Worm (Caenorhabditis elegans) whole organism, L2 larva: ENCODE results near the gene B0228.8.
A peak's percentile ranks its signal among the peaks of the same experiment; 100 is the strongest.

Experiments
- C34F6.9 ChIP-seq: fragments of 150-350 bp; optimal IDR thresholded peaks from 2 replicates; lab custom pipeline; 2014; ENCODE audit warnings: missing biosample characterization, missing genetic modification characterization
- F13H6.1 ChIP-seq: sonication (generic microtip); optimal IDR thresholded peaks from 2 replicates; lab custom pipeline; 2016; ENCODE audit warnings: missing genetic modification characterization, missing compliant biosample characterization
- R02D3.7 ChIP-seq: fragments of 150-350 bp; optimal IDR thresholded peaks from 2 replicates; lab custom pipeline; 2014; ENCODE audit warnings: missing biosample characterization, missing genetic modification characterization
- Y55F3AM.14 ChIP-seq: fragments of 200-800 bp; sonication (Bioruptor generic); optimal IDR thresholded peaks from 2 replicates; lab custom pipeline; 2018; ENCODE audit warnings: mild to moderate bottlenecking, missing genetic modification characterization, missing compliant biosample characterization
- ZK546.5 ChIP-seq: sonication (generic microtip); optimal IDR thresholded peaks from 2 replicates; lab custom pipeline; 2017; ENCODE audit warnings: missing biosample characterization, missing genetic modification characterization
- alr-1 ChIP-seq: fragments of 150-350 bp; optimal IDR thresholded peaks from 2 replicates; lab custom pipeline; 2014; ENCODE audit warnings: missing biosample characterization, missing genetic modification characterization
- blmp-1 ChIP-seq: sonication (generic microtip); optimal IDR thresholded peaks from 2 replicates; lab custom pipeline; 2017; ENCODE audit warnings: missing genetic modification characterization, mild to moderate bottlenecking, missing compliant biosample characterization, antibody characterized with exemption, moderate library complexity; ENCODE audit not compliant: insufficient read depth
- ceh-16 ChIP-seq: fragments of 150-350 bp; optimal IDR thresholded peaks from 2 replicates; lab custom pipeline; 2014; ENCODE audit warnings: missing biosample characterization, missing genetic modification characterization
- crh-2 ChIP-seq: sonication (generic microtip); optimal IDR thresholded peaks from 2 replicates; lab custom pipeline; 2017; ENCODE audit warnings: missing biosample characterization, missing genetic modification characterization
- dmd-4 ChIP-seq: sonication (generic microtip); optimal IDR thresholded peaks from 2 replicates; lab custom pipeline; 2017; ENCODE audit warnings: missing biosample characterization, missing genetic modification characterization
- egl-27 ChIP-seq: sonication (generic microtip); optimal IDR thresholded peaks from 3 replicates; lab custom pipeline; 2017; ENCODE audit warnings: missing biosample characterization, missing genetic modification reagents, missing genetic modification characterization
- elt-1 ChIP-seq: fragments of 150-350 bp; optimal IDR thresholded peaks from 2 replicates; lab custom pipeline; 2014; ENCODE audit warnings: missing biosample characterization, missing genetic modification characterization
- elt-3 ChIP-seq: sonication (generic microtip); optimal IDR thresholded peaks from 2 replicates; lab custom pipeline; 2017; ENCODE audit warnings: missing biosample characterization, missing genetic modification characterization
- fos-1 ChIP-seq: fragments of 150-350 bp; optimal IDR thresholded peaks from 2 replicates; lab custom pipeline; 2014; ENCODE audit warnings: missing biosample characterization, missing genetic modification characterization
- gmeb-1 ChIP-seq: fragments of 150-350 bp; optimal IDR thresholded peaks from 2 replicates; lab custom pipeline; 2014; ENCODE audit warnings: missing biosample characterization, missing genetic modification characterization
- lin-11 ChIP-seq: fragments of 150-350 bp; sonication (generic microtip); optimal IDR thresholded peaks from 2 replicates; lab custom pipeline; 2014; ENCODE audit warnings: missing biosample characterization, missing genetic modification characterization, inconsistent platforms, mixed read lengths
- lin-13 ChIP-seq: fragments of 150-350 bp; optimal IDR thresholded peaks from 2 replicates; lab custom pipeline; 2014; ENCODE audit warnings: missing biosample characterization, missing genetic modification reagents, missing genetic modification characterization
- lsy-2 ChIP-seq, 2 experiments: fragments of 150-350 bp in 1 of 2; sonication (generic microtip) in 1 of 2; optimal IDR thresholded peaks; 2 replicates each; lab custom pipeline; 2014 to 2017; ENCODE audit warnings: missing biosample characterization in 2 of 2, missing genetic modification characterization in 2 of 2
- mab-5 ChIP-seq: fragments of 150-350 bp; optimal IDR thresholded peaks from 2 replicates; lab custom pipeline; 2014; ENCODE audit warnings: missing biosample characterization, missing genetic modification characterization
- mbf-1 ChIP-seq: sonication (generic microtip); optimal IDR thresholded peaks from 2 replicates; lab custom pipeline; 2017; ENCODE audit warnings: missing biosample characterization, missing genetic modification characterization
- mdl-1 ChIP-seq, 2 experiments: fragments of 150-350 bp in 1 of 2; sonication (generic microtip) in 1 of 2; optimal IDR thresholded peaks; 2 replicates each; lab custom pipeline; 2017; ENCODE audit warnings: missing biosample characterization in 2 of 2, missing genetic modification characterization in 2 of 2
- nhr-11 ChIP-seq: fragments of 150-350 bp; optimal IDR thresholded peaks from 2 replicates; lab custom pipeline; 2014; ENCODE audit warnings: missing biosample characterization, missing genetic modification characterization
- nhr-12 ChIP-seq: fragments of 150-350 bp; optimal IDR thresholded peaks from 2 replicates; lab custom pipeline; 2014; ENCODE audit warnings: missing biosample characterization, missing genetic modification characterization
- nhr-21 ChIP-seq: fragments of 150-350 bp; optimal IDR thresholded peaks from 2 replicates; lab custom pipeline; 2014; ENCODE audit warnings: missing biosample characterization, missing genetic modification characterization
- nhr-23 ChIP-seq: fragments of 150-350 bp; optimal IDR thresholded peaks from 2 replicates; lab custom pipeline; 2014; ENCODE audit warnings: missing biosample characterization, missing genetic modification reagents, missing genetic modification characterization
- nhr-237 ChIP-seq: fragments of 150-350 bp; optimal IDR thresholded peaks from 2 replicates; lab custom pipeline; 2014; ENCODE audit warnings: missing biosample characterization, missing genetic modification characterization
- nhr-25 ChIP-seq: fragments of 150-350 bp; sonication (generic microtip); optimal IDR thresholded peaks from 3 replicates; lab custom pipeline; 2014; ENCODE audit warnings: missing biosample characterization, missing genetic modification characterization
- nhr-6 ChIP-seq: fragments of 150-350 bp; optimal IDR thresholded peaks from 2 replicates; lab custom pipeline; 2014; ENCODE audit warnings: missing biosample characterization, missing genetic modification characterization
- peb-1 ChIP-seq: fragments of 150-350 bp; optimal IDR thresholded peaks from 2 replicates; lab custom pipeline; 2014; ENCODE audit warnings: missing biosample characterization, missing genetic modification characterization
- skn-1 ChIP-seq: sonication (generic microtip); optimal IDR thresholded peaks from 2 replicates; lab custom pipeline; 2017; ENCODE audit warnings: missing biosample characterization, missing genetic modification characterization
- sma-3 ChIP-seq: sonication (generic microtip); optimal IDR thresholded peaks from 2 replicates; lab custom pipeline; 2016; ENCODE audit warnings: missing genetic modification reagents, missing genetic modification characterization, missing compliant biosample characterization
- sma-9 ChIP-seq, 2 experiments: fragments of 150-350 bp in 1 of 2; sonication (generic microtip) in 1 of 2; optimal IDR thresholded peaks; 2 replicates each; lab custom pipeline; 2014 to 2016; ENCODE audit warnings: missing genetic modification characterization in 2 of 2, mild to moderate bottlenecking in 1 of 2, missing biosample characterization in 1 of 2, missing compliant biosample characterization in 1 of 2, missing genetic modification reagents in 1 of 2, moderate library complexity in 1 of 2
- snpc-4 ChIP-seq: fragments of 150-350 bp; optimal IDR thresholded peaks from 2 replicates; lab custom pipeline; 2014; ENCODE audit warnings: missing biosample characterization, missing genetic modification characterization
- unc-62 ChIP-seq: fragments of 150-350 bp; optimal IDR thresholded peaks from 2 replicates; lab custom pipeline; 2014; ENCODE audit warnings: missing biosample characterization, missing genetic modification reagents, missing genetic modification characterization
- zag-1 ChIP-seq: fragments of 150-350 bp; optimal IDR thresholded peaks from 2 replicates; lab custom pipeline; 2014; ENCODE audit warnings: missing biosample characterization, missing genetic modification characterization
- ztf-1 ChIP-seq: fragments of 200-800 bp; sonication (Bioruptor generic); conservative IDR thresholded peaks from 2 replicates; pipeline ENCODE4 v1.3.6; 2022; ENCODE audit warnings: missing genetic modification characterization, missing compliant biosample characterization

B0228.8 gene

DNA sequence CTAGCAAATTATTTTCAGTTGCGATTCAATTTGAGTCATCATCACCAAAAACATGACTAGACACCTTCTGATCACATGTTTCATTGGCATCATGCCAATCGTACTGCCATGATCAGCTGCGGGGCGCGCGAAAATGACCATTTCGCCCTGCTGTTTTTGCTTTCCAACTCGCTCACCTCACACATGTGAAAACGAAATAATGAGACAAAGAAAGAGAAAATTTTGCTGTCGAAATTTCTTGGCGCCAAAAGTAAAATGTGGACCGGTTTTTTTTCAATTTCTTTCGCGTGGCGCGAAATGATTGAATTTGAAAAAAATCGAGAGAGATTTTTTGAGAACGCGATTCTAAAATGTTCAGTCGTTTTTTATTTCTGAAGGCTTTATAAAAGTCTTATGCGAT lies 45.5 kb upstream of the B0228.8 start (continued):
- TF ChIP-seq C34F6.9 (no peak), ZK546.5 (tag; lab: Kevin White, UChicago) (no peak), elt-1 (tag; lab: Kevin White, UChicago) (no peak), sma-9 (GFP tag; optimal IDR thresholded peaks at IDR 0.05; lab: Kevin White, UChicago) (no peak), sma-9 (tag; optimal IDR thresholded peaks at IDR 0.05; lab: Kevin White, UChicago) (no peak), unc-62 (GFP tag; lab: Kevin White, UChicago) (no peak), blmp-1 (tag; lab: Kevin White, UChicago) (peak; percentile 85), elt-3 (tag; lab: Kevin White, UChicago) (no peak), dmd-4 (tag; lab: Kevin White, UChicago) (no peak)

DNA sequence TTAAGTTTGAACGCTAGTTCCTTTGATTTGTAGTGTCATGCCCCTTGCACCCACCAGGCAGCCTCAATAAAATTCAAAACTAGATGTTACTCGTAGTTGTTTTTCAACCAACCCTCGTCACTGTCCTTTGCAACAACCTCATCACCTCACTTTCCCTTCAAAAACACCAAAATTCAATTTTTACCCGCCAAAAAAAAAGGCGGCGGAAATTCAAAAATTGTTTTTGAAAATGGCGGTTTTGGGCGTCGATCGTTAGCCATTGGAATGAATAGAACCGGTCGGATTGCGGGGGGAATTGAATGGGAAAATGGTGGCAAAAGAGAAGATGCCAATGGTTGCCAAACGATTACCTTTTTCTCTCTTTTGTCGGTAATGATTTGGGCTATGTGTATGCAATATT lies 44.7 kb upstream of the B0228.8 start:
- no peak for TF ChIP-seq nhr-25
- no peak for TF ChIP-seq C34F6.9
- no peak for TF ChIP-seq gmeb-1 (tag; lab: Kevin White, UChicago)
- no peak for TF ChIP-seq blmp-1 (tag; lab: Kevin White, UChicago)
- no peak for TF ChIP-seq nhr-23
- no peak for TF ChIP-seq elt-3 (tag; lab: Kevin White, UChicago)
- TF ChIP-seq mdl-1 (tag; optimal IDR thresholded peaks at IDR 0.05; lab: Kevin White, UChicago): no peak
- no peak for TF ChIP-seq sma-3 (GFP tag; lab: Kevin White, UChicago)
- no peak for TF ChIP-seq lsy-2 (tag; optimal IDR thresholded peaks at IDR 0.05; lab: Kevin White, UChicago)
- TF ChIP-seq crh-2 (tag; lab: Kevin White, UChicago): no peak
- no peak for TF ChIP-seq nhr-237 (tag; lab: Kevin White, UChicago)
- no peak for TF ChIP-seq Y55F3AM.14 (GFP tag; lab: Kevin White, UChicago)
- no peak for TF ChIP-seq lin-13 (GFP tag; lab: Kevin White, UChicago)
- no peak for TF ChIP-seq R02D3.7 (tag; lab: Kevin White, UChicago)
- no peak for TF ChIP-seq lin-11 (tag; lab: Kevin White, UChicago)
- no peak for TF ChIP-seq nhr-21 (tag; lab: Kevin White, UChicago)
- no peak for TF ChIP-seq dmd-4 (tag; lab: Kevin White, UChicago)
- TF ChIP-seq zag-1 (tag; lab: Kevin White, UChicago): no peak

DNA sequence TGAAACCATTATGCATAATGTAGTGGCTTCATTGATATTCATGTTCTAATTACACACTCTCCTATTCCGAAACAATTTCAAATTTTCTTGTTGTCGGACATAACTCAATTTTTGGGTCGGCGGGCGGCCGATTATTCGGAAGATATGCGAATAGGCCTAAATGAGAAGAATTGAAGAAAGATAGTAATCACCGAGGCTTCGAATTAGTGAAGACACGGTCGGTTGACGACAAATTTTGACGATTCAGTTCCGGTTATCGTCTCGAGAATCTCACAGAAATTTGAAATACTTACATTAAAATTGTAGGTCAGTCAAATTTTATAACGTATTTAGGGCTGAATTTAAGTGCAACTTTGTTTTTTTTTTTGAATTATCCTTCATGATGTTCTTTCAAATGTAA lies 41.8 kb upstream of the B0228.8 start:
- TF ChIP-seq ceh-16: peak; percentile 85
- no peak for TF ChIP-seq peb-1 (tag; lab: Kevin White, UChicago)
- TF ChIP-seq nhr-25: peak; percentile 8
- TF ChIP-seq lin-11 (tag; lab: Kevin White, UChicago): no peak
- no peak for TF ChIP-seq zag-1 (tag; lab: Kevin White, UChicago)
- peak; percentile 17 for TF ChIP-seq elt-1 (tag; lab: Kevin White, UChicago)
- no peak for TF ChIP-seq ZK546.5 (tag; lab: Kevin White, UChicago)
- TF ChIP-seq elt-3 (tag; lab: Kevin White, UChicago): no peak
- no peak for TF ChIP-seq crh-2 (tag; lab: Kevin White, UChicago)
- no peak for TF ChIP-seq fos-1
- TF ChIP-seq sma-3 (GFP tag; lab: Kevin White, UChicago): no peak
- TF ChIP-seq, all 48 proteins: peak for 3

ce11 chrII:7801899-7802298 lies 40.6 kb upstream of the B0228.8 start:
- TF ChIP-seq egl-27 (tag; lab: Kevin White, UChicago) (peak; percentile 3), elt-1 (tag; lab: Kevin White, UChicago) (peak; percentile 82), ceh-16 (peak; percentile 98), crh-2 (tag; lab: Kevin White, UChicago) (no peak), sma-9 (GFP tag; optimal IDR thresholded peaks at IDR 0.05; lab: Kevin White, UChicago) (peak; percentile 51), sma-9 (tag; optimal IDR thresholded peaks at IDR 0.05; lab: Kevin White, UChicago) (no peak), alr-1 (tag; lab: Kevin White, UChicago) (no peak), nhr-25 (peak; percentile 16)

DNA sequence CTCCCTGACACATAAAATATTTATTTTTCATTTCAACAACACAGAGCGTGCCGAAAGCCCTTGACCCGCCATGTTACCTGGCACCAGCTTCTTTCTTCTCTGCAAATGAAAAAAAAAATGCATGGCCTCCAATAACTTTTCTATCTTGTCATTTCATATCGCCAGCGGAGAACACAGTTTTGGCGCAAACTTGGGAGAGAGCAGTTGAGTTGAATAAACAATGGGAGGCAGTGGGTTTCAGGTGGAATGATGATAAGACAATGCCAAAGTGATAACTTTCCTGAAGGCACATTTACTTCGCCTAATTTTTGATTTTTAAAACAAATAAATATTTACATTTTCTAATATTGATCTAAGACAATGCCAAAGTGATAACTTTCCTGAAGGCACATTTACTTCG lies 39.9 kb upstream of the B0228.8 start:
- TF ChIP-seq fos-1: peak; percentile 17
- no peak for TF ChIP-seq nhr-11 (tag; lab: Kevin White, UChicago)

ce11 chrII:7795299-7795698 lies 34.0 kb upstream of the B0228.8 start:
- TF ChIP-seq mbf-1 (tag; lab: Kevin White, UChicago) (no peak), skn-1 (no peak), lin-11 (tag; lab: Kevin White, UChicago) (no peak), nhr-25 (no peak), nhr-6 (tag; lab: Kevin White, UChicago) (no peak), blmp-1 (tag; lab: Kevin White, UChicago) (no peak), nhr-11 (tag; lab: Kevin White, UChicago) (no peak), ztf-1 (no peak), lin-13 (GFP tag; lab: Kevin White, UChicago) (no peak), snpc-4 (tag; lab: Kevin White, UChicago) (no peak), F13H6.1 (tag; lab: Kevin White, UChicago) (no peak), nhr-12 (tag; lab: Kevin White, UChicago) (no peak), fos-1 (no peak), mab-5 (tag; lab: Kevin White, UChicago) (no peak)
